Worm (Caenorhabditis elegans) whole organism, L4 larva: ENCODE measurements around the gene seu-1.
A peak's percentile ranks its signal among the peaks of the same experiment; 100 is the strongest.

Source experiments
- F10B5.3 ChIP-seq: sonication (generic microtip); optimal IDR thresholded peaks from 2 replicates; lab custom pipeline; 2016; ENCODE audit warnings: mild to moderate bottlenecking, missing genetic modification characterization, missing compliant biosample characterization
- F44E2.7 ChIP-seq: fragments of 200-800 bp; sonication (Bioruptor generic); IDR thresholded peaks from 2 replicates; pipeline ENCODE4 v2.1.2; 2022; ENCODE audit warnings: missing genetic modification characterization, missing compliant biosample characterization
- F49E8.2 ChIP-seq: sonication (generic microtip); optimal IDR thresholded peaks from 2 replicates; lab custom pipeline; 2016; ENCODE audit warnings: missing compliant biosample characterization, mild to moderate bottlenecking, missing genetic modification characterization, borderline replicate concordance
- R02D3.7 ChIP-seq: fragments of 150-350 bp; sonication (generic microtip); optimal IDR thresholded peaks from 3 replicates; lab custom pipeline; 2014; ENCODE audit warnings: missing biosample characterization, missing genetic modification characterization
- T20F7.1 ChIP-seq: fragments of 200-800 bp; sonication (Bioruptor generic); optimal IDR thresholded peaks from 2 replicates; lab custom pipeline; 2018; ENCODE audit warnings: mild to moderate bottlenecking, missing genetic modification characterization, missing compliant biosample characterization
- Y105C5A.15 ChIP-seq: fragments of 200-800 bp; sonication (Bioruptor generic); IDR thresholded peaks from 2 replicates; pipeline ENCODE4 v1.3.6; 2022; ENCODE audit warnings: missing genetic modification characterization, missing compliant biosample characterization
- Y48G9A.11 ChIP-seq: fragments of 200-800 bp; sonication (Bioruptor generic); IDR thresholded peaks from 2 replicates; pipeline ENCODE4 v1.3.6; 2022; ENCODE audit warnings: missing genetic modification reagents, missing genetic modification characterization, missing compliant biosample characterization
- Y75B8A.6 ChIP-seq: fragments of 200-800 bp; sonication (Bioruptor generic); IDR thresholded peaks from 2 replicates; pipeline ENCODE4 v1.3.6; 2022; ENCODE audit warnings: missing genetic modification reagents, missing genetic modification characterization, missing compliant biosample characterization
- aly-2 ChIP-seq: sonication (generic microtip); optimal IDR thresholded peaks from 2 replicates; lab custom pipeline; 2018; ENCODE audit warnings: missing biosample characterization, missing genetic modification characterization
- attf-4 ChIP-seq: sonication (generic microtip); optimal IDR thresholded peaks from 3 replicates; lab custom pipeline; 2017; ENCODE audit warnings: missing biosample characterization, missing genetic modification characterization
- ceh-20 ChIP-seq: fragments of 200-800 bp; sonication (Bioruptor generic); IDR thresholded peaks from 2 replicates; pipeline ENCODE4 v1.3.6; 2022; ENCODE audit warnings: missing genetic modification reagents, missing genetic modification characterization, missing compliant biosample characterization
- ceh-32 ChIP-seq: sonication (generic microtip); optimal IDR thresholded peaks from 2 replicates; lab custom pipeline; 2016; ENCODE audit warnings: mild to moderate bottlenecking, missing genetic modification characterization, missing compliant biosample characterization; ENCODE audit not compliant: poor library complexity
- ceh-44 ChIP-seq: fragments of 200-800 bp; sonication (Bioruptor generic); IDR thresholded peaks from 2 replicates; pipeline ENCODE4 v1.3.6; 2022; ENCODE audit warnings: missing genetic modification reagents, missing genetic modification characterization, missing compliant biosample characterization
- ceh-82 ChIP-seq: sonication (generic microtip); optimal IDR thresholded peaks from 2 replicates; lab custom pipeline; 2017; ENCODE audit warnings: missing biosample characterization, missing genetic modification characterization
- ces-1 ChIP-seq: fragments of 150-350 bp; sonication (generic microtip); optimal IDR thresholded peaks from 4 replicates; lab custom pipeline; 2014; ENCODE audit warnings: missing biosample characterization, missing genetic modification reagents, missing genetic modification characterization
- daf-19 ChIP-seq: fragments of 200-800 bp; sonication (Bioruptor generic); conservative IDR thresholded peaks from 2 replicates; pipeline ENCODE4 v1.3.6; 2022; ENCODE audit warnings: missing genetic modification characterization, missing compliant biosample characterization
- dmd-6 ChIP-seq: fragments of 200-800 bp; sonication (Bioruptor generic); IDR thresholded peaks from 2 replicates; pipeline ENCODE4 v1.3.6; 2022; ENCODE audit warnings: missing genetic modification reagents, missing genetic modification characterization, missing compliant biosample characterization
- dmd-8 ChIP-seq: fragments of 200-800 bp; sonication (Bioruptor generic); IDR thresholded peaks from 2 replicates; pipeline ENCODE4 v1.3.6; 2022; ENCODE audit warnings: missing genetic modification characterization, missing compliant biosample characterization
- dmd-9 ChIP-seq: fragments of 200-800 bp; sonication (Bioruptor generic); IDR thresholded peaks from 2 replicates; pipeline ENCODE4 v1.3.6; 2022; ENCODE audit warnings: missing genetic modification reagents, missing genetic modification characterization, missing compliant biosample characterization
- dpl-1 ChIP-seq: fragments of 150-350 bp; optimal IDR thresholded peaks from 2 replicates; lab custom pipeline; 2014; ENCODE audit warnings: missing biosample characterization, missing genetic modification reagents, missing genetic modification characterization
- gei-8 ChIP-seq: fragments of 200-800 bp; sonication (Bioruptor generic); optimal IDR thresholded peaks from 2 replicates; lab custom pipeline; 2018; ENCODE audit warnings: mild to moderate bottlenecking, missing genetic modification characterization, missing compliant biosample characterization
- hlh-30 ChIP-seq: sonication (generic microtip); optimal IDR thresholded peaks from 2 replicates; lab custom pipeline; 2017; ENCODE audit warnings: antibody characterized with exemption, mild to moderate bottlenecking, missing genetic modification characterization, missing compliant biosample characterization; ENCODE audit not compliant: insufficient read depth
- hmg-1.1 ChIP-seq: fragments of 200-800 bp; sonication (Bioruptor generic); IDR thresholded peaks from 2 replicates; pipeline ENCODE4 v1.3.6; 2022; ENCODE audit warnings: missing genetic modification reagents, missing genetic modification characterization, missing compliant biosample characterization
- jun-1 ChIP-seq: fragments of 150-350 bp; optimal IDR thresholded peaks from 2 replicates; lab custom pipeline; 2014; ENCODE audit warnings: missing biosample characterization, missing genetic modification reagents, missing genetic modification characterization
- lim-7 ChIP-seq: fragments of 200-800 bp; sonication (Bioruptor generic); IDR thresholded peaks from 2 replicates; pipeline ENCODE4 v1.3.6; 2022; ENCODE audit warnings: missing genetic modification characterization, missing compliant biosample characterization
- lin-1 ChIP-seq: fragments of 200-800 bp; sonication (Bioruptor generic); IDR thresholded peaks from 2 replicates; pipeline ENCODE4 v1.3.6; 2022; ENCODE audit warnings: missing genetic modification reagents, missing genetic modification characterization, missing compliant biosample characterization
- lin-15B ChIP-seq: fragments of 150-350 bp; sonication (generic microtip); optimal IDR thresholded peaks from 3 replicates; lab custom pipeline; 2014; ENCODE audit warnings: missing biosample characterization, missing genetic modification characterization
- lin-29 ChIP-seq: fragments of 200-800 bp; sonication (Bioruptor generic); IDR thresholded peaks from 2 replicates; pipeline ENCODE4 v1.3.6; 2022; ENCODE audit warnings: missing genetic modification reagents, missing genetic modification characterization, missing compliant biosample characterization
- lin-38 ChIP-seq: fragments of 200-800 bp; sonication (Bioruptor generic); IDR thresholded peaks from 2 replicates; pipeline ENCODE4 v1.3.6; 2022; ENCODE audit warnings: missing genetic modification reagents, missing genetic modification characterization, missing compliant biosample characterization
- mdl-1 ChIP-seq, 2 experiments: fragments of 150-350 bp in 1 of 2; sonication (generic microtip) in 1 of 2; optimal IDR thresholded peaks; 2 replicates each; lab custom pipeline; 2014 to 2017; ENCODE audit warnings: missing biosample characterization in 2 of 2, missing genetic modification characterization in 2 of 2
- mxl-3 ChIP-seq: fragments of 200-800 bp; sonication (Bioruptor generic); optimal IDR thresholded peaks from 2 replicates; lab custom pipeline; 2018; ENCODE audit warnings: mild to moderate bottlenecking, missing genetic modification characterization, missing compliant biosample characterization
- nhr-10 ChIP-seq: fragments of 150-350 bp; optimal IDR thresholded peaks from 2 replicates; lab custom pipeline; 2014; ENCODE audit warnings: missing biosample characterization, missing genetic modification characterization
- nhr-102 ChIP-seq: sonication (generic microtip); optimal IDR thresholded peaks from 2 replicates; lab custom pipeline; 2016; ENCODE audit warnings: mild to moderate bottlenecking, missing genetic modification characterization, moderate library complexity, missing compliant biosample characterization
- nhr-11 ChIP-seq: fragments of 150-350 bp; optimal IDR thresholded peaks from 2 replicates; lab custom pipeline; 2014; ENCODE audit warnings: missing biosample characterization, missing genetic modification characterization
- nhr-41 ChIP-seq: fragments of 200-800 bp; sonication (Bioruptor generic); IDR thresholded peaks from 2 replicates; pipeline ENCODE4 v1.3.6; 2022; ENCODE audit warnings: missing genetic modification reagents, missing genetic modification characterization, missing compliant biosample characterization
- nhr-42 ChIP-seq: fragments of 200-800 bp; sonication (Bioruptor generic); IDR thresholded peaks from 2 replicates; pipeline ENCODE4 v1.3.6; 2022; ENCODE audit warnings: missing genetic modification characterization, missing compliant biosample characterization
- nhr-48 ChIP-seq: sonication (generic microtip); optimal IDR thresholded peaks from 2 replicates; lab custom pipeline; 2016; ENCODE audit warnings: mild to moderate bottlenecking, missing genetic modification characterization, missing compliant biosample characterization
- nhr-77 ChIP-seq: fragments of 150-350 bp; optimal IDR thresholded peaks from 2 replicates; lab custom pipeline; 2014; ENCODE audit warnings: missing biosample characterization, missing genetic modification characterization
- pqm-1 ChIP-seq: sonication (generic microtip); optimal IDR thresholded peaks from 2 replicates; lab custom pipeline; 2017; ENCODE audit warnings: missing biosample characterization, missing genetic modification characterization
- sdz-12 ChIP-seq: fragments of 200-800 bp; sonication (Bioruptor generic); optimal IDR thresholded peaks from 2 replicates; lab custom pipeline; 2018; ENCODE audit warnings: mild to moderate bottlenecking, missing genetic modification characterization, missing compliant biosample characterization
- set-16 ChIP-seq: fragments of 200-800 bp; sonication (Bioruptor generic); IDR thresholded peaks from 2 replicates; pipeline ENCODE4 v1.3.6; 2022; ENCODE audit warnings: missing genetic modification reagents, missing genetic modification characterization, missing compliant biosample characterization
- skn-1 ChIP-seq: fragments of 150-350 bp; optimal IDR thresholded peaks from 2 replicates; lab custom pipeline; 2014; ENCODE audit warnings: missing biosample characterization, missing genetic modification characterization
- snpc-1.2 ChIP-seq: fragments of 200-800 bp; sonication (Bioruptor generic); IDR thresholded peaks from 2 replicates; pipeline ENCODE4 v1.3.6; 2022; ENCODE audit warnings: missing genetic modification reagents, missing genetic modification characterization, missing compliant biosample characterization
- snpc-4 ChIP-seq: fragments of 150-350 bp; optimal IDR thresholded peaks from 2 replicates; lab custom pipeline; 2014; ENCODE audit warnings: missing biosample characterization, missing genetic modification characterization
- spr-1 ChIP-seq: sonication (generic microtip); optimal IDR thresholded peaks from 2 replicates; lab custom pipeline; 2016; ENCODE audit warnings: mild to moderate bottlenecking, missing genetic modification characterization, missing compliant biosample characterization
- tag-97 ChIP-seq: fragments of 200-800 bp; sonication (Bioruptor generic); IDR thresholded peaks from 2 replicates; pipeline ENCODE4 v1.3.6; 2022; ENCODE audit warnings: missing genetic modification characterization, missing compliant biosample characterization
- tra-1 ChIP-seq: fragments of 200-800 bp; sonication (Bioruptor generic); IDR thresholded peaks from 2 replicates; pipeline ENCODE4 v1.3.6; 2022; ENCODE audit warnings: missing genetic modification reagents, missing genetic modification characterization, missing compliant biosample characterization
- unc-39 ChIP-seq: sonication (generic microtip); optimal IDR thresholded peaks from 2 replicates; lab custom pipeline; 2017; ENCODE audit warnings: missing biosample characterization, missing genetic modification characterization
- unc-62 ChIP-seq, 3 experiments: fragments of 150-350 bp in 1 of 3; sonication (generic microtip); optimal IDR thresholded peaks in 2 of 3; peaks in 1 of 3; 1 replicate in 1 of 3; 2 replicates in 2 of 3; lab custom pipeline; 2014 to 2017; ENCODE audit warnings: missing biosample characterization in 3 of 3, missing genetic modification characterization in 3 of 3, missing genetic modification reagents in 3 of 3, missing genotype in 1 of 3
- zag-1 ChIP-seq: fragments of 150-350 bp; optimal IDR thresholded peaks from 2 replicates; lab custom pipeline; 2014; ENCODE audit warnings: missing biosample characterization, missing genetic modification characterization
- zip-11 ChIP-seq: fragments of 200-800 bp; sonication (Bioruptor generic); IDR thresholded peaks from 2 replicates; pipeline ENCODE4 v1.3.6; 2022; ENCODE audit warnings: missing genetic modification characterization, missing compliant biosample characterization

Gene seu-1

DNA sequence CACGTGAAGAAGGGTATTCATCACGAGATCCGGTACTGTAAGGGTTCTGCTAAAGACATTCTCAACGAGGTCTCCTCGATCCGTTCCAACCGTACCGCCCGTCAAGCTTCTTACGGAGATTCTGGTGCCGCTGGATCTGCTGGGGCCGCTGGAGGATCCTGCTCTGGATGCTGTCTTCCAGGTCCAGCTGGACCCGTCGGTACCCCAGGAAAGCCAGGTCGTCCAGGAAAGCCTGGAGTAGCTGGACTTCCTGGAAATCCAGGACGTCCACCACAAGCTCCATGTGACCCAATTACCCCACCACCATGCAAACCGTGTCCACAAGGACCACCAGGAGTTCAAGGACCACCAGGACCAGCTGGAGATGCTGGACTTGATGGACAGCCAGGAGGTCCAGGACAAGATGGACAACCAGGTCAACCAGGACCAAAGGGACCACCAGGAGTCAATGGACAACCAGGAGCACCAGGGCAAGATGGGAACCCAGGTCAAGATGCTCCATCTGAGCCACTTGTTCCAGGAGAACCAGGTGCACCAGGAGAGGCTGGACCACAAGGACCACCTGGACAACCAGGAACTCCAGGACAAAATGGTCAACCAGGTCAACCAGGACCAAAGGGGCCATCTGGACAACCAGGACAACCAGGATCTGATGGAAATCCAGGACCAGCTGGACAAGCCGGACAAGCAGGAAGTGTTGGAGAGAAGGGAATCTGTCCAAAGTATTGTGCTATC, 48.1 kb downstream of the seu-1 start:
- TF ChIP-seq Y105C5A.15 (GFP tag; lab: Robert Waterston, UW), result no peak
- no peak for TF ChIP-seq nhr-42 (GFP tag; lab: Robert Waterston, UW)
- no peak for TF ChIP-seq aly-2 (tag; lab: Kevin White, UChicago)
- TF ChIP-seq ces-1, result no peak
- peak; percentile 25; the same call in 1 of the 2 replicates for TF ChIP-seq lin-29 (GFP tag; lab: Robert Waterston, UW)
- peak; percentile 78 for TF ChIP-seq sdz-12 (GFP tag; lab: Kevin White, UChicago)
- TF ChIP-seq lim-7 (GFP tag; lab: Robert Waterston, UW), result no peak
- TF ChIP-seq dpl-1, result no peak
- TF ChIP-seq nhr-48 (tag; lab: Kevin White, UChicago), result no peak
- TF ChIP-seq nhr-41 (GFP tag; lab: Robert Waterston, UW), result no peak
- TF ChIP-seq F49E8.2 (tag; lab: Kevin White, UChicago), result no peak
- TF ChIP-seq lin-1, result no peak
- TF ChIP-seq dmd-6 (GFP tag; lab: Robert Waterston, UW), result no peak
- no peak for TF ChIP-seq unc-39
- no peak for TF ChIP-seq attf-4 (tag; lab: Kevin White, UChicago)
- TF ChIP-seq snpc-4 (tag; lab: Kevin White, UChicago), result no peak
- no peak for TF ChIP-seq lin-15B (tag; lab: Kevin White, UChicago)
- TF ChIP-seq Y75B8A.6 (GFP tag; lab: Robert Waterston, UW), result no peak
- TF ChIP-seq ceh-32, result no peak
- no peak for TF ChIP-seq mxl-3 (GFP tag; lab: Kevin White, UChicago)
- no peak for TF ChIP-seq snpc-1.2
- 0 out of 2 replicates have a peak, but pooled peaks have one; percentile 31 for TF ChIP-seq hmg-1.1 (GFP tag; lab: Robert Waterston, UW)
- no peak for TF ChIP-seq unc-62 (GFP tag; optimal IDR thresholded peaks at IDR 0.05 in 1 of 2; lab: Kevin White, UChicago)
- TF ChIP-seq unc-62 (tag; optimal IDR thresholded peaks at IDR 0.05; lab: Kevin White, UChicago), result no peak
- TF ChIP-seq ceh-82, result no peak
- TF ChIP-seq F10B5.3, result no peak
- no peak for TF ChIP-seq gei-8 (GFP tag; lab: Kevin White, UChicago)
- no peak for TF ChIP-seq zag-1
- TF ChIP-seq zip-11 (GFP tag; lab: Robert Waterston, UW), result no peak
- no peak for TF ChIP-seq tra-1 (GFP tag; lab: Robert Waterston, UW)
- TF ChIP-seq T20F7.1 (GFP tag; lab: Kevin White, UChicago), result no peak
- no peak for TF ChIP-seq hlh-30 (tag; lab: Kevin White, UChicago)
- TF ChIP-seq F44E2.7 (GFP tag; lab: Robert Waterston, UW), result no peak
- no peak for TF ChIP-seq nhr-102 (tag; lab: Kevin White, UChicago)
- TF ChIP-seq nhr-77 (tag; lab: Kevin White, UChicago), result no peak
- no peak for TF ChIP-seq dmd-9 (GFP tag; lab: Robert Waterston, UW)
- no peak for TF ChIP-seq skn-1 (tag; lab: Kevin White, UChicago)
- peak; percentile 9 for TF ChIP-seq spr-1 (tag; lab: Kevin White, UChicago)
- TF ChIP-seq nhr-10 (tag; lab: Kevin White, UChicago), result no peak
- no peak for TF ChIP-seq tag-97
- TF ChIP-seq mdl-1 (tag; optimal IDR thresholded peaks at IDR 0.05; lab: Kevin White, UChicago), result no peak
- TF ChIP-seq dmd-8, result 0 out of 2 replicates have a peak, but pooled peaks have one; percentile 22
- no peak for TF ChIP-seq jun-1 (tag; lab: Kevin White, UChicago)
- TF ChIP-seq pqm-1 (tag; lab: Kevin White, UChicago), result no peak
- TF ChIP-seq lin-38 (GFP tag; lab: Robert Waterston, UW), result no peak
- no peak for TF ChIP-seq Y48G9A.11
- TF ChIP-seq daf-19 (GFP tag; lab: Robert Waterston, UW), result no peak
- TF ChIP-seq nhr-11 (tag; lab: Kevin White, UChicago), result no peak
- TF ChIP-seq set-16 (GFP tag; lab: Robert Waterston, UW), result peak; percentile 94
- no peak for TF ChIP-seq ceh-20 (GFP tag; lab: Robert Waterston, UW)
- TF ChIP-seq R02D3.7, result no peak
- no peak for TF ChIP-seq ceh-44 (GFP tag; lab: Robert Waterston, UW)
